Fruit fly (Drosophila melanogaster) whole organism, embryonic: ENCODE results near the gene Stt3B.

Source experiments
- Atf-2 ChIP-seq: fragments of 200-800 bp; sonication (Bioruptor generic); optimal IDR thresholded peaks from 2 replicates; lab custom pipeline; 2016; ENCODE audit warnings: missing biosample characterization, missing genetic modification characterization
- BEAF-32 ChIP-seq: fragments of 200-800 bp; sonication (Bioruptor generic); optimal IDR thresholded peaks from 3 replicates; lab custom pipeline; 2017; ENCODE audit warnings: missing biosample characterization, missing genetic modification characterization, mild to moderate bottlenecking, moderate library complexity, missing genetic modification reagents
- CG10147 ChIP-seq: fragments of 200-800 bp; sonication (Bioruptor generic); optimal IDR thresholded peaks from 2 replicates; lab custom pipeline; 2019; ENCODE audit warnings: missing biosample characterization, mild to moderate bottlenecking, missing genetic modification characterization, moderate library complexity
- CG10565 ChIP-seq: fragments of 200-800 bp; sonication (Bioruptor generic); optimal IDR thresholded peaks from 3 replicates; lab custom pipeline; 2016; ENCODE audit warnings: missing biosample characterization, mild to moderate bottlenecking, missing genetic modification characterization
- CG10654 ChIP-seq: fragments of 200-800 bp; sonication (Bioruptor generic); optimal IDR thresholded peaks from 2 replicates; lab custom pipeline; 2016; ENCODE audit warnings: missing biosample characterization, missing genetic modification characterization
- CG10979 ChIP-seq: fragments of 200-800 bp; sonication (Bioruptor generic); optimal IDR thresholded peaks from 2 replicates; lab custom pipeline; 2018; ENCODE audit warnings: missing biosample characterization, mild to moderate bottlenecking, missing genetic modification characterization, moderate library complexity
- CG11695 ChIP-seq: fragments of 200-800 bp; sonication (Bioruptor generic); IDR thresholded peaks from 3 replicates; pipeline ENCODE4 v1.3.6; 2022; ENCODE audit warnings: missing biosample characterization, missing genetic modification characterization
- CG12219 ChIP-seq: fragments of 200-800 bp; sonication (Bioruptor generic); optimal IDR thresholded peaks from 3 replicates; lab custom pipeline; 2018; ENCODE audit warnings: missing biosample characterization, mild to moderate bottlenecking, missing genetic modification characterization
- CG12391 ChIP-seq: fragments of 200-800 bp; sonication (Bioruptor generic); optimal IDR thresholded peaks from 3 replicates; lab custom pipeline; 2018; ENCODE audit warnings: missing biosample characterization, mild to moderate bottlenecking, missing genetic modification characterization, moderate library complexity
- CG14667 ChIP-seq: fragments of 200-800 bp; sonication (Bioruptor generic); IDR thresholded peaks from 2 replicates; pipeline ENCODE4 v1.3.6; 2022; ENCODE audit warnings: missing biosample characterization, missing genetic modification characterization
- CG14860 ChIP-seq: fragments of 200-800 bp; sonication (Bioruptor generic); IDR thresholded peaks from 3 replicates; pipeline ENCODE4 v1.3.6; 2022; ENCODE audit warnings: missing biosample characterization, missing genetic modification characterization; ENCODE audit not compliant: partially characterized antibody
- CG1529 ChIP-seq: fragments of 200-800 bp; sonication (Bioruptor generic); optimal IDR thresholded peaks from 3 replicates; lab custom pipeline; 2018; ENCODE audit warnings: missing biosample characterization, missing genetic modification characterization
- CG15601 ChIP-seq: fragments of 200-800 bp; sonication (Bioruptor generic); optimal IDR thresholded peaks from 3 replicates; lab custom pipeline; 2019; ENCODE audit warnings: missing biosample characterization, mild to moderate bottlenecking, missing genetic modification characterization, moderate library complexity
- CG16813 ChIP-seq: fragments of 200-800 bp; sonication (Bioruptor generic); IDR thresholded peaks from 3 replicates; pipeline ENCODE4 v1.3.6; 2022; ENCODE audit warnings: missing biosample characterization, missing genetic modification characterization; ENCODE audit not compliant: partially characterized antibody
- CG17568 ChIP-seq: fragments of 200-800 bp; sonication (Bioruptor generic); optimal IDR thresholded peaks from 2 replicates; lab custom pipeline; 2018; ENCODE audit warnings: missing biosample characterization, mild to moderate bottlenecking, missing genetic modification characterization, moderate library complexity
- CG18599 ChIP-seq: fragments of 200-800 bp; sonication (Bioruptor generic); optimal IDR thresholded peaks from 3 replicates; lab custom pipeline; 2017; ENCODE audit warnings: missing biosample characterization, missing genetic modification characterization, mild to moderate bottlenecking, moderate library complexity, missing genetic modification reagents
- CG30431 ChIP-seq: fragments of 200-800 bp; sonication (Bioruptor generic); optimal IDR thresholded peaks from 2 replicates; lab custom pipeline; 2017; ENCODE audit warnings: missing biosample characterization, missing genetic modification characterization
- CG33557 ChIP-seq: fragments of 200-800 bp; sonication (Bioruptor generic); optimal IDR thresholded peaks from 2 replicates; lab custom pipeline; 2019; ENCODE audit warnings: missing biosample characterization, mild to moderate bottlenecking, missing genetic modification characterization, moderate library complexity
- CG3407 ChIP-seq: fragments of 200-800 bp; sonication (Bioruptor generic); optimal IDR thresholded peaks from 2 replicates; lab custom pipeline; 2018; ENCODE audit warnings: missing biosample characterization, mild to moderate bottlenecking, missing genetic modification characterization
- CG4820 ChIP-seq: fragments of 200-800 bp; sonication (Bioruptor generic); optimal IDR thresholded peaks from 3 replicates; lab custom pipeline; 2016; ENCODE audit warnings: missing biosample characterization, missing genetic modification characterization
- CG6791 ChIP-seq: fragments of 200-800 bp; sonication (Bioruptor generic); IDR thresholded peaks from 3 replicates; pipeline ENCODE4 v1.3.6; 2022; ENCODE audit warnings: missing biosample characterization, missing genetic modification characterization; ENCODE audit not compliant: partially characterized antibody
- CG7372 ChIP-seq: fragments of 200-800 bp; sonication (Bioruptor generic); IDR thresholded peaks from 2 replicates; pipeline ENCODE4 v1.3.6; 2022; ENCODE audit warnings: missing biosample characterization, missing genetic modification characterization
- D19A ChIP-seq: fragments of 200-800 bp; optimal IDR thresholded peaks from 3 replicates; lab custom pipeline; 2019; ENCODE audit warnings: missing biosample characterization, mild to moderate bottlenecking, missing genetic modification characterization, moderate library complexity
- E2f1 ChIP-seq: fragments of 200-800 bp; sonication (Bioruptor generic); IDR thresholded peaks from 2 replicates; pipeline ENCODE4 v1.3.6; 2022; ENCODE audit warnings: missing biosample characterization, missing genetic modification characterization
- HLH4C ChIP-seq: fragments of 200-800 bp; sonication (Bioruptor generic); IDR thresholded peaks from 3 replicates; pipeline ENCODE4 v1.3.6; 2022; ENCODE audit warnings: missing biosample characterization, missing genetic modification characterization; ENCODE audit not compliant: partially characterized antibody
- Hr39 ChIP-seq: fragments of >200 bp; optimal IDR thresholded peaks from 2 replicates; lab custom pipeline; 2017
- Hr78 ChIP-seq, 2 experiments: fragments of 200-800 bp in 1 of 2; fragments of >200 bp in 1 of 2; sonication (Bioruptor generic) in 1 of 2; optimal IDR thresholded peaks; 2 replicates each; lab custom pipeline; 2017 to 2019; ENCODE audit warnings: missing biosample characterization in 2 of 2, missing genetic modification characterization in 2 of 2, mild to moderate bottlenecking in 1 of 2, moderate library complexity in 1 of 2
- Sin3A ChIP-seq: fragments of >200 bp; optimal IDR thresholded peaks from 2 replicates; lab custom pipeline; 2018
- Sry-β ChIP-seq: fragments of 200-800 bp; sonication (Bioruptor generic); optimal IDR thresholded peaks from 2 replicates; lab custom pipeline; 2018; ENCODE audit warnings: missing biosample characterization, mild to moderate bottlenecking, missing genetic modification characterization, moderate library complexity
- Sry-δ ChIP-seq: fragments of 200-800 bp; sonication (Bioruptor generic); optimal IDR thresholded peaks from 2 replicates; lab custom pipeline; 2016; ENCODE audit warnings: missing biosample characterization, missing genetic modification characterization
- Tbp ChIP-seq: fragments of >200 bp; optimal IDR thresholded peaks from 2 replicates; lab custom pipeline; 2018; ENCODE audit warnings: missing biosample characterization, missing genetic modification characterization
- Xbp1 ChIP-seq: fragments of 200-800 bp; sonication (Bioruptor generic); optimal IDR thresholded peaks from 3 replicates; lab custom pipeline; 2016; ENCODE audit warnings: missing biosample characterization, mild to moderate bottlenecking, missing genetic modification characterization
- aop ChIP-seq: fragments of 200-800 bp; sonication (Bioruptor generic); IDR thresholded peaks from 2 replicates; pipeline ENCODE4 v1.3.6; 2022; ENCODE audit warnings: missing biosample characterization, missing genetic modification characterization
- ash1 ChIP-seq: fragments of 200-800 bp; sonication (Bioruptor generic); optimal IDR thresholded peaks from 2 replicates; lab custom pipeline; 2018; ENCODE audit warnings: missing biosample characterization, mild to moderate bottlenecking, missing genetic modification characterization
- chinmo ChIP-seq: fragments of 200-800 bp; sonication (Bioruptor generic); IDR thresholded peaks from 4 replicates; pipeline ENCODE4 v1.3.6; 2022; ENCODE audit warnings: missing biosample characterization, missing genetic modification characterization; ENCODE audit not compliant: partially characterized antibody
- chm ChIP-seq: fragments of 200-800 bp; sonication (Bioruptor generic); IDR thresholded peaks from 2 replicates; pipeline ENCODE4 v1.3.6; 2022; ENCODE audit warnings: missing biosample characterization, missing genetic modification characterization
- fru ChIP-seq: fragments of >200 bp; optimal IDR thresholded peaks from 2 replicates; lab custom pipeline; 2017
- hkb ChIP-seq, 2 experiments: fragments of 200-800 bp in 1 of 2; fragments of >200 bp in 1 of 2; sonication (Bioruptor generic) in 1 of 2; IDR thresholded peaks in 1 of 2; optimal IDR thresholded peaks in 1 of 2; 2 replicates each; pipeline versions ENCODE4 v1.3.6 to Lab custom; 2017 to 2022; ENCODE audit warnings: missing biosample characterization in 1 of 2, missing genetic modification characterization in 1 of 2
- knrl ChIP-seq: fragments of 200-800 bp; sonication (Bioruptor generic); IDR thresholded peaks from 3 replicates; pipeline ENCODE4 v1.3.6; 2022; ENCODE audit warnings: missing biosample characterization, missing genetic modification characterization; ENCODE audit not compliant: partially characterized antibody
- lilli ChIP-seq: fragments of 200-800 bp; sonication (Bioruptor generic); optimal IDR thresholded peaks from 3 replicates; lab custom pipeline; 2016; ENCODE audit warnings: missing biosample characterization, missing genetic modification characterization
- mam ChIP-seq: fragments of 200-800 bp; sonication (Bioruptor generic); optimal IDR thresholded peaks from 3 replicates; lab custom pipeline; 2016; ENCODE audit warnings: missing biosample characterization, missing genetic modification characterization
- otp ChIP-seq: fragments of 200-800 bp; sonication (Bioruptor generic); IDR thresholded peaks from 3 replicates; pipeline ENCODE4, ENCODE4 v1.3.6; 2022; ENCODE audit warnings: missing biosample characterization, missing genetic modification characterization
- pfk ChIP-seq: fragments of 200-800 bp; sonication (Bioruptor generic); optimal IDR thresholded peaks from 2 replicates; lab custom pipeline; 2018; ENCODE audit warnings: missing biosample characterization, mild to moderate bottlenecking, missing genetic modification characterization, moderate library complexity
- pita ChIP-seq: fragments of 200-800 bp; sonication (Bioruptor generic); optimal IDR thresholded peaks from 2 replicates; lab custom pipeline; 2017; ENCODE audit warnings: missing biosample characterization, mild to moderate bottlenecking, missing genetic modification characterization
- ranshi ChIP-seq: fragments of 200-800 bp; sonication (Bioruptor generic); IDR thresholded peaks from 2 replicates; pipeline ENCODE4 v1.3.6; 2022; ENCODE audit warnings: missing biosample characterization, missing genetic modification characterization
- rib ChIP-seq: fragments of 200-800 bp; sonication (Bioruptor generic); IDR thresholded peaks from 2 replicates; pipeline ENCODE4 v1.3.6; 2022; ENCODE audit warnings: missing biosample characterization, missing genetic modification characterization
- shn ChIP-seq: fragments of 200-800 bp; sonication (Bioruptor generic); optimal IDR thresholded peaks from 3 replicates; lab custom pipeline; 2016; ENCODE audit warnings: missing biosample characterization, missing genetic modification characterization
- so ChIP-seq: fragments of 200-800 bp; sonication (Bioruptor generic); IDR thresholded peaks from 3 replicates; pipeline ENCODE4 v1.3.6; 2022; ENCODE audit warnings: missing biosample characterization, missing genetic modification characterization
- tgo ChIP-seq: fragments of 200-800 bp; sonication (Bioruptor generic); IDR thresholded peaks from 3 replicates; pipeline ENCODE4 v1.3.6; 2022; ENCODE audit warnings: missing biosample characterization, missing genetic modification characterization
- toy ChIP-seq: fragments of 200-800 bp; sonication (Bioruptor generic); IDR thresholded peaks from 2 replicates; pipeline ENCODE4 v1.3.6; 2022; ENCODE audit warnings: missing biosample characterization, missing genetic modification characterization
- wek ChIP-seq: fragments of 200-800 bp; sonication (Bioruptor generic); optimal IDR thresholded peaks from 3 replicates; lab custom pipeline; 2018; ENCODE audit warnings: missing biosample characterization, mild to moderate bottlenecking, missing genetic modification characterization, moderate library complexity

Gene Stt3B

dm6 chr3R:25097486-25097885 lies 28.0 kb upstream of the Stt3B start, which contains the start of the genes CG33095 and CG33096:
Gene CG33095 (plus strand): TSS chr3R:25097672.
Gene CG33096 (plus strand): TSS chr3R:25097672.
- TF ChIP-seq E2f1 (no peak), lilli (GFP tag; lab: Kevin White, UChicago) (no peak), chinmo (GFP tag; lab: Robert Waterston, UW) (0 out of 4 replicates have a peak, but pooled peaks have one; percentile 38), CG3407 (GFP tag; lab: Kevin White, UChicago) (no peak), Sin3A (lab: Kevin White, UChicago) (peak; percentile 9), BEAF-32 (GFP tag; lab: Kevin White, UChicago) (peak; percentile 31), CG16813 (0 out of 3 replicates have a peak, but pooled peaks have one; percentile 43), Hr39 (lab: Kevin White, UChicago) (no peak), chm (GFP tag; lab: Robert Waterston, UW) (no peak), pita (GFP tag; lab: Kevin White, UChicago) (no peak), ash1 (GFP tag; lab: Kevin White, UChicago) (no peak), hkb (optimal IDR thresholded peaks at IDR 0.05; lab: Kevin White, UChicago) (peak; percentile 31), hkb (GFP tag; IDR thresholded peaks at IDR 0.05; lab: Robert Waterston, UW) (no peak), CG15601 (no peak), tgo (no peak), CG33557 (GFP tag; lab: Kevin White, UChicago) (no peak), HLH4C (GFP tag; lab: Robert Waterston, UW) (no peak), CG17568 (GFP tag; lab: Kevin White, UChicago) (no peak), ranshi (GFP tag; lab: Robert Waterston, UW) (no peak), CG1529 (GFP tag; lab: Kevin White, UChicago) (no peak), rib (no peak), knrl (0 out of 3 replicates have a peak, but pooled peaks have one; percentile 10), CG10654 (no peak), CG6791 (GFP tag; lab: Robert Waterston, UW) (no peak), CG30431 (GFP tag; lab: Kevin White, UChicago) (no peak), CG7372 (GFP tag; lab: Robert Waterston, UW) (no peak), CG14667 (GFP tag; lab: Robert Waterston, UW) (no peak), mam (GFP tag; lab: Kevin White, UChicago) (no peak), otp (GFP tag; lab: Robert Waterston, UW) (no peak), so (no peak), Sry-δ (GFP tag; lab: Kevin White, UChicago) (peak; percentile 38), aop (GFP tag; lab: Robert Waterston, UW) (no peak), CG10565 (GFP tag; lab: Kevin White, UChicago) (no peak), fru (no peak), CG11695 (GFP tag; lab: Robert Waterston, UW) (0 out of 3 replicates have a peak, but pooled peaks have one; percentile 10), Atf-2 (GFP tag; lab: Kevin White, UChicago) (no peak), D19A (peak; percentile 47), CG12391 (no peak), CG4820 (no peak), shn (no peak), CG14860 (no peak), pfk (peak; percentile 69), Sry-β (GFP tag; lab: Kevin White, UChicago) (no peak), Xbp1 (GFP tag; lab: Kevin White, UChicago) (no peak), CG18599 (GFP tag; lab: Kevin White, UChicago) (no peak), wek (GFP tag; lab: Kevin White, UChicago) (no peak), Tbp (GFP tag; lab: Kevin White, UChicago) (no peak), CG10979 (tag; lab: Kevin White, UChicago) (no peak), toy (no peak), CG12219 (GFP tag; lab: Kevin White, UChicago) (no peak), CG10147 (GFP tag; lab: Kevin White, UChicago) (no peak), Hr78 (GFP tag; optimal IDR thresholded peaks at IDR 0.05; lab: Kevin White, UChicago) (no peak)
